Worm (Caenorhabditis elegans): ENCODE results near the gene F41C3.1.

Gene F41C3.1

DNA sequence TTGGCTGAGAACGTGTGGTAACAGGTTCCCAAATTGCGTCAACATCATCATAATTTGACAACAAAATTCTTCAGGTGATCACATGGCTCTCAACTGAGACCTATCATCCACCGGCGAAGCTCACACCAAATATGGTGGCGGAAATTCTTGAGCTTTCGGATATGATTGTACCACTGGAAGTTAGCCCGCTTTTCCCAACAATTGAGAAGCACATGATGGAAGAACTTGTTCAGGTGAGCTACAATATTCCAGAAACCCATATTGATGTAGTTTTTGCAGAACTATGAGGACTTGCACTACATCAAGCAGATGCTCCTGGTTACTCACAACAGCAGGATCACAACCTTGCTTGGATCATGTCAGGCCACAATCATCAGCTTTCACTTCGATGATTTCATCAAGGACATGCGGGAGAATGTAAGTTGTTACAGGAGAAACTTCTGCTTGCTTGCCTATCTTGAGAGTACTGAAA lies at the start of gene F41C3.1:
F41C3.1 (plus strand) TSS at position 51 of the 472 bp plus-strand sequence.
- TF ChIP-seq unc-62 (GFP tag; optimal IDR thresholded peaks at IDR 0.05 in 1 of 2): peak in 1 of 2 experiments; percentile 96
- no peak for TF ChIP-seq unc-62 (tag; optimal IDR thresholded peaks at IDR 0.05)
- no peak for TF ChIP-seq madf-5 (GFP tag; IDR thresholded peaks at IDR 0.05)

DNA sequence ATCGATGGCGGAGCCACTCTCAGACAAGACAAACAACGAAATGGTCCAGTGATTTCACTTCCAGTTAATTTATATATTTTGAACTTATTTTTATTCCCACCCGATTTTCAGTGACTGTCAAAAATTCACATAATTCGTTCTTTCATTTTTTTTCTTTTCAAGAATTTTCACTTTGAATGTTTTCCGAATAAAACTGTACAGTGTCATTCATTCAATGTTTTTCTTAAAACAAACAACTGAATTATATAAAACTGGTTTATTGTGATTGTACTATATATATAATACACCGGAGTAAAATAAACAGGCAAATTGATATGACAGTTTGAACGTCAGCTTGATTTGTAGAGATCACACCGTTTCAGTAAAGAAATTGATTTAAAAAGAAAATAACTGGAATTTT lies 49.1 kb upstream of the F41C3.1 start:
- TF ChIP-seq mep-1 (tag; optimal IDR thresholded peaks at IDR 0.05): peak; percentile 7
- TF ChIP-seq unc-130 (GFP tag; optimal IDR thresholded peaks at IDR 0.05): peak; percentile 7
- peak; percentile 9 for TF ChIP-seq F49E8.2 (tag; optimal IDR thresholded peaks at IDR 0.05; ENCODE audit: borderline replicate concordance)
- no peak for TF ChIP-seq ceh-62 (tag; optimal IDR thresholded peaks at IDR 0.05)
- TF ChIP-seq lin-38 (GFP tag; IDR thresholded peaks at IDR 0.05): peak; percentile 61
- no peak for TF ChIP-seq hlh-30 (tag; optimal IDR thresholded peaks at IDR 0.05; ENCODE audit: insufficient read depth)

- TF ChIP-seq mdl-1 (tag; optimal IDR thresholded peaks at IDR 0.05): peak in 1 of 2 experiments; percentile 24
- TF ChIP-seq lin-13 (GFP tag; optimal IDR thresholded peaks at IDR 0.05): peak; percentile 75
- TF ChIP-seq nhr-25 (tag; optimal IDR thresholded peaks at IDR 0.05; ENCODE audit: borderline replicate concordance, insufficient read depth): peak; percentile 46
- no peak for TF ChIP-seq lir-3 (tag; optimal IDR thresholded peaks at IDR 0.05)
- TF ChIP-seq daf-19 (GFP tag; conservative IDR thresholded peaks at IDR 0.05): no peak
- no peak for TF ChIP-seq Y75B8A.6 (GFP tag; IDR thresholded peaks at IDR 0.05)
- TF ChIP-seq ceh-44 (GFP tag; IDR thresholded peaks at IDR 0.05): no peak
- peak; percentile 75 for TF ChIP-seq lin-38 (GFP tag; IDR thresholded peaks at IDR 0.05)
- no peak for TF ChIP-seq cey-2 (tag; optimal IDR thresholded peaks at IDR 0.05; ENCODE audit: borderline replicate concordance, insufficient read depth)
- TF ChIP-seq lsy-2 (tag; optimal IDR thresholded peaks at IDR 0.05): peak; percentile 70 to 97
- no peak for TF ChIP-seq daf-16 (GFP tag; optimal IDR thresholded peaks at IDR 0.05)
- peak; percentile 21 for TF ChIP-seq daf-16 (tag; optimal IDR thresholded peaks at IDR 0.05)
- peak in 1 of 2 experiments; percentile 11 for TF ChIP-seq hif-1 (tag; optimal IDR thresholded peaks at IDR 0.05)
- TF ChIP-seq nhr-11 (tag; optimal IDR thresholded peaks at IDR 0.05): peak; percentile 5
- TF ChIP-seq sdz-12 (GFP tag; optimal IDR thresholded peaks at IDR 0.05): no peak
- peak; percentile 63 for TF ChIP-seq mep-1 (tag; optimal IDR thresholded peaks at IDR 0.05)
- peak; percentile 57; the same call in 1 of the 2 replicates for TF ChIP-seq hmg-1.1 (GFP tag; IDR thresholded peaks at IDR 0.05)
- TF ChIP-seq mxl-2 (GFP tag; conservative IDR thresholded peaks at IDR 0.05): no peak
- peak; percentile 83 for TF ChIP-seq mes-2 (tag; optimal IDR thresholded peaks at IDR 0.05; ENCODE audit: poor library complexity, severe bottlenecking)
- no peak for TF ChIP-seq nhr-77 (tag; optimal IDR thresholded peaks at IDR 0.05)
- no peak for TF ChIP-seq spr-3 (GFP tag; optimal IDR thresholded peaks at IDR 0.05)
- TF ChIP-seq hlh-11 (tag; optimal IDR thresholded peaks at IDR 0.05): peak; percentile 64
- peak; percentile 18; the same call in 1 of the 2 replicates for TF ChIP-seq Y48G9A.11 (GFP tag; IDR thresholded peaks at IDR 0.05)
- TF ChIP-seq duxl-1 (tag; optimal IDR thresholded peaks at IDR 0.05; ENCODE audit: poor library complexity): peak; percentile 11
- TF ChIP-seq nhr-28 (tag; optimal IDR thresholded peaks at IDR 0.05): peak; percentile 47
- peak; percentile 36 for TF ChIP-seq mxl-3 (GFP tag; optimal IDR thresholded peaks at IDR 0.05)
- TF ChIP-seq fkh-10 (GFP tag; optimal IDR thresholded peaks at IDR 0.05): peak; percentile 5
- peak; percentile 57 for TF ChIP-seq dmd-6 (GFP tag; IDR thresholded peaks at IDR 0.05)
- peak; percentile 70 for TF ChIP-seq dpl-1 (GFP tag; optimal IDR thresholded peaks at IDR 0.05)
- TF ChIP-seq Y105C5A.15 (GFP tag; IDR thresholded peaks at IDR 0.05): no peak
- TF ChIP-seq mdt-29 (GFP tag; IDR thresholded peaks at IDR 0.05): no peak
- no peak for TF ChIP-seq pha-4 (GFP tag; IDR thresholded peaks at IDR 0.05)
- TF ChIP-seq pha-4 (tag; optimal IDR thresholded peaks at IDR 0.05): peak; percentile 23
- TF ChIP-seq nhr-6 (tag; optimal IDR thresholded peaks at IDR 0.05): peak; percentile 67
- TF ChIP-seq rbr-2 (tag; optimal IDR thresholded peaks at IDR 0.05): peak; percentile 0
- peak; percentile 11 for TF ChIP-seq unc-130 (GFP tag; optimal IDR thresholded peaks at IDR 0.05)
- TF ChIP-seq hlh-30 (tag; optimal IDR thresholded peaks at IDR 0.05; ENCODE audit: insufficient read depth): peak; percentile 73
- TF ChIP-seq aha-1 (tag): peak; percentile 87
- TF ChIP-seq dve-1 (tag; optimal IDR thresholded peaks at IDR 0.05; ENCODE audit: insufficient read depth): peak; percentile 59
- no peak for TF ChIP-seq zfp-2 (tag; optimal IDR thresholded peaks at IDR 0.05)
These were observed 45.7 kb upstream of the F41C3.1 start, which contains the start of the genes F10G7.9 and tsn-1 for ce11 chrII:4706359-4706871. F10G7.9 (minus strand) TSS chrII:4706485. tsn-1 (plus strand) TSS chrII:4706821.

All from whole organism, L4 larva.